Fruit fly (Drosophila melanogaster): ENCODE measurements around the gene mora.

DNA sequence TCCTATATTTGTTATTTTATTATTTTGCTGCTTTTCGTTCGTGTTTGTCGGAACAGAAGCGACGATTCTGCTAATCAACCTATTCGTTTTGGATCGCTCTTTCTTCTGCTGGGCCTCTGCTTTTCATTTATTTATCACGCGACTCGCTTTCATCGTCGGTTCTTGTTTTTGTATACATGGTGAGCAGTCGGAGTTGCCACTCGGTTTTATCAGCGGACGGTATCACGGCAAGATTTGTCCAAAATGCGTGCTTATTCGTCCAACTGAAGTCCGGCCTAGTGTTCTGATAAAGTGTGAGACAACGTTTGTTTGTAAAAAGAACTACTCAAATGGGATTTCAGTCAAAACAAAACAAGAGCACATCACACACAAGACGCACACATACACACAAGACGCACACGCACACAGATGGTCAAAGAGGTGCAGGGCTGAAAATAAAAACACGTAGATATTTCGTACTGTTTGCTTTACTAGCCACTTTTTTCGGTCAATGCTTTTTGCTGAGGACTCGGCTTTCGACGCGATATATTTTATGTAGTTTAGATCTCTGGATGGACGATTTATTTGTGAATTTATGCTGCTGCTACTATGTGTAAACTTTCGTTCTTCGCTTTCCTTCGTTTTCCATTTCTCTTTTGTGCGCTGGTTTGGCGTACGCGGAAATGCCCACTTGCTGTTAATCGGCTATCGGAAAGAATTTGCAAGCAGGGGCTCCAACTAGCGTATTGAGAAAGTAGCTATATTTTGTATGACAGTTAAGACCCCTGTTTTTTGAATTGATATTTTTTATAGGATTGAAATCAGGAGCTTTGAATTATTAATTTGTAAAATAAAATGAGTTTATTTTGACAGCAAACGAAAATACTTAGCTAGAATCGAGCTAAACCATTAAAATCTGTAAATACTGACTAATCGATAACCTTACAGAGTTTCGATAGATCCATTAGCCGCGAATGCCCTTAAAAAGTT lies 35.5 kb downstream of the mora start, which contains the start of gene twin:
- no peak for TF ChIP-seq CG8632 (GFP tag; optimal IDR thresholded peaks at IDR 0.05)
- peak; percentile 51 for TF ChIP-seq CG10631 (GFP tag; optimal IDR thresholded peaks at IDR 0.05)
- no peak for TF ChIP-seq dac (GFP tag; optimal IDR thresholded peaks at IDR 0.05)
- no peak for TF ChIP-seq spab (GFP tag; optimal IDR thresholded peaks at IDR 0.05)
- no peak for TF ChIP-seq CG16779 (tag; optimal IDR thresholded peaks at IDR 0.05)
- peak; percentile 49 for TF ChIP-seq topi (GFP tag; optimal IDR thresholded peaks at IDR 0.05)

Data from whole organism, prepupa.